Worm (Caenorhabditis elegans) whole organism, late embryonic: ENCODE data around the gene cky-1.

Source experiments
- ceh-2 ChIP-seq: sonication (generic microtip); optimal IDR thresholded peaks from 2 replicates; lab custom pipeline; 2016; ENCODE audit warnings: missing genotype, missing genetic modification characterization, missing compliant biosample characterization
- pat-9 ChIP-seq: fragments of 200-800 bp; sonication (Bioruptor generic); optimal IDR thresholded peaks from 2 replicates; lab custom pipeline; 2018; ENCODE audit warnings: mild to moderate bottlenecking, missing genetic modification characterization, moderate library complexity, missing compliant biosample characterization
- pros-1 ChIP-seq: fragments of 150-350 bp; optimal IDR thresholded peaks from 2 replicates; lab custom pipeline; 2014; ENCODE audit warnings: missing biosample characterization, missing genetic modification reagents, missing genetic modification characterization

DNA sequence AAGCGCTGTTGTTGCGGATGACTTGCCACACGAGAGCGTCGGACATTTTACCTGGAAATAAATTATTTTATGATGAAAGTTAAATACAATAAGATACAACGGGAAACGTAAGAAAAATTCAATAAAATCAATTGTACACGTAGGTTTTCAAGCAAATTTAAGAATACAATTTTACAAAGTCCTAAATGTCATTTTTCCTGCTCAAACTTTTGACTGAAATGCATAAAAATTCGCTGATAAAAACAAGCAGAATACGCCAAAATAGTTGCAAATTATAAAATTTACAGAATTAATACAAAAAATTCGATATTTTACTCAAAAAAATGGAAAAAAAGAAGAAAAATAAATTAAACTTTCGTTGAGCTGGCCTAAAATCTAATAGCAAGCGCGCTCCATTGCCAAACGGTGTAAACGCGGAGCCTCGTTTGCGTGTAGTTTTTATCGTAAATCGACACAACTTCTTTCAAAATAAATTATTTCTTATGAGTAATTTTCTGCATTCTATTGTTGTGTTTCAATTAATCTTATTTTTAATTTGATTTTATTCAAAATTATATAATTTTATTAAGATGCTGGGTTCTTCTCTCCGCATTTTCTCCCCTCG is 8.3 kb upstream of the cky-1 start, which contains the start of the genes rpl-28 and mrpl-49:
- TF ChIP-seq pros-1 (tag; lab: Kevin White, UChicago) (no peak), pat-9 (no peak), ceh-2 (tag; lab: Kevin White, UChicago) (no peak)
